Fruit fly (Drosophila melanogaster): ENCODE measurements around the gene Met.

The Met gene

dm6 chrX:11615652-11616495, at the start of gene Met, which contains the start of gene RPA3 (continued):
- no peak for TF ChIP-seq salm (tag; optimal IDR thresholded peaks at IDR 0.05)
- no peak for TF ChIP-seq CG32772 (GFP tag; IDR thresholded peaks at IDR 0.05)
- no peak for TF ChIP-seq jing (GFP tag; optimal IDR thresholded peaks at IDR 0.05)
- TF ChIP-seq bbx (GFP tag; IDR thresholded peaks at IDR 0.05; ENCODE audit: partially characterized antibody): peak; percentile 76
- no peak for TF ChIP-seq CG9727 (GFP tag; optimal IDR thresholded peaks at IDR 0.05)
- TF ChIP-seq CG5953 (GFP tag; IDR thresholded peaks at IDR 0.05): no peak
- no peak for TF ChIP-seq wek (GFP tag; optimal IDR thresholded peaks at IDR 0.05)
- TF ChIP-seq CG16813 (GFP tag; IDR thresholded peaks at IDR 0.05; ENCODE audit: partially characterized antibody): peak; percentile 60; the same call in 2 of the 3 replicates
- peak; percentile 78 for TF ChIP-seq CG4617 (GFP tag; optimal IDR thresholded peaks at IDR 0.05; ENCODE audit: borderline replicate concordance)
- TF ChIP-seq Ravus (GFP tag; IDR thresholded peaks at IDR 0.05): no peak
- TF ChIP-seq Sry-δ (GFP tag; optimal IDR thresholded peaks at IDR 0.05): peak; percentile 21
- TF ChIP-seq klu (GFP tag; IDR thresholded peaks at IDR 0.05): no peak
- peak; percentile 58 for TF ChIP-seq CG17802 (tag; optimal IDR thresholded peaks at IDR 0.05)
- TF ChIP-seq CG16815 (GFP tag; optimal IDR thresholded peaks at IDR 0.05): no peak
- TF ChIP-seq CG8924 (tag; optimal IDR thresholded peaks at IDR 0.05): peak; percentile 47
- TF ChIP-seq CG1603 (tag; optimal IDR thresholded peaks at IDR 0.05): peak; percentile 38
- TF ChIP-seq otp (GFP tag; IDR thresholded peaks at IDR 0.05): no peak
- no peak for TF ChIP-seq tio (GFP tag; optimal IDR thresholded peaks at IDR 0.05)
- TF ChIP-seq E2f2 (GFP tag; IDR thresholded peaks at IDR 0.05): peak; percentile 65
- peak; percentile 71 for TF ChIP-seq CG2116 (GFP tag; optimal IDR thresholded peaks at IDR 0.05)
- TF ChIP-seq Optix (GFP tag; IDR thresholded peaks at IDR 0.05): no peak
- peak; percentile 35 for TF ChIP-seq CG2712 (tag; optimal IDR thresholded peaks at IDR 0.05)
- TF ChIP-seq CTCF (GFP tag; optimal IDR thresholded peaks at IDR 0.05): no peak
- TF ChIP-seq croc (GFP tag; conservative IDR thresholded peaks at IDR 0.05): no peak
- TF ChIP-seq tna (GFP tag; IDR thresholded peaks at IDR 0.05; ENCODE audit: partially characterized antibody): peak; percentile 58; the same call in 1 of the 2 replicates
- no peak for TF ChIP-seq CG13894 (tag; optimal IDR thresholded peaks at IDR 0.05)
- no peak for TF ChIP-seq CG7556 (GFP tag; optimal IDR thresholded peaks at IDR 0.05)
- TF ChIP-seq Hr3 (GFP tag; optimal IDR thresholded peaks at IDR 0.05): no peak
- TF ChIP-seq Max (GFP tag; optimal IDR thresholded peaks at IDR 0.05): no peak
- TF ChIP-seq Bgb (GFP tag; IDR thresholded peaks at IDR 0.05; ENCODE audit: partially characterized antibody): peak; percentile 76
- peak; percentile 87 for TF ChIP-seq CG7357 (GFP tag; IDR thresholded peaks at IDR 0.05)
- TF ChIP-seq sna (GFP tag; IDR thresholded peaks at IDR 0.05; ENCODE audit: partially characterized antibody): peak; percentile 77
- no peak for TF ChIP-seq Eip74EF (GFP tag; optimal IDR thresholded peaks at IDR 0.05)
- no peak for TF ChIP-seq CG3163 (GFP tag; optimal IDR thresholded peaks at IDR 0.05)
- no peak for TF ChIP-seq CG1529 (GFP tag; optimal IDR thresholded peaks at IDR 0.05)
- TF ChIP-seq Dp (GFP tag; optimal IDR thresholded peaks at IDR 0.05): peak; percentile 64
- peak; percentile 72 for TF ChIP-seq Dref (GFP tag; IDR thresholded peaks at IDR 0.05)
- no peak for TF ChIP-seq sob (GFP tag; IDR thresholded peaks at IDR 0.05)
- TF ChIP-seq nerfin-2 (GFP tag; IDR thresholded peaks at IDR 0.05; ENCODE audit: partially characterized antibody): peak; percentile 68; the same call in 1 of the 2 replicates
- TF ChIP-seq CG8944 (GFP tag; optimal IDR thresholded peaks at IDR 0.05): no peak
- TF ChIP-seq ems (GFP tag; optimal IDR thresholded peaks at IDR 0.05): no peak
- peak; percentile 22 for TF ChIP-seq CG13624 (GFP tag; optimal IDR thresholded peaks at IDR 0.05)
- TF ChIP-seq dan (GFP tag; IDR thresholded peaks at IDR 0.05): no peak
- peak; percentile 61; the same call in 1 of the 3 replicates for TF ChIP-seq HLH4C (GFP tag; IDR thresholded peaks at IDR 0.05; ENCODE audit: partially characterized antibody)
- TF ChIP-seq Fer1 (GFP tag; optimal IDR thresholded peaks at IDR 0.05): peak; percentile 7
- no peak for TF ChIP-seq run (tag; optimal IDR thresholded peaks at IDR 0.05)
- peak; percentile 6 for TF ChIP-seq PHDP (tag; optimal IDR thresholded peaks at IDR 0.05)
- TF ChIP-seq unc-4 (GFP tag; IDR thresholded peaks at IDR 0.05; ENCODE audit: partially characterized antibody): peak; percentile 74
